Fruit fly (Drosophila melanogaster): ENCODE results near the gene CG33648.

CG33648 gene

dm6 chr2L:14519251-14519650 is 4.9 kb upstream of the CG33648 start (continued):
- TF ChIP-seq CG9727 (GFP tag; optimal IDR thresholded peaks at IDR 0.05), result peak; percentile 77
- peak; percentile 88 for TF ChIP-seq sens (GFP tag)
- TF ChIP-seq CG17612 (GFP tag; IDR thresholded peaks at IDR 0.05), result no peak
- peak; percentile 11 for TF ChIP-seq fd3F (GFP tag; optimal IDR thresholded peaks at IDR 0.05)
- peak; percentile 41 for TF ChIP-seq CG15269 (tag; optimal IDR thresholded peaks at IDR 0.05)
- TF ChIP-seq gem (tag; optimal IDR thresholded peaks at IDR 0.05), result peak; percentile 79
- TF ChIP-seq dysf (GFP tag; IDR thresholded peaks at IDR 0.05), result peak; percentile 46; the same call in 1 of the 3 replicates
- TF ChIP-seq CG11723 (GFP tag; optimal IDR thresholded peaks at IDR 0.05), result peak; percentile 7
- peak in 1 of 2 experiments; percentile 7 for TF ChIP-seq Pdp1 (GFP tag; optimal IDR thresholded peaks at IDR 0.05)
- no peak for TF ChIP-seq CG6765 (GFP tag; optimal IDR thresholded peaks at IDR 0.05)
- peak; percentile 57 for TF ChIP-seq lbe (GFP tag; optimal IDR thresholded peaks at IDR 0.05)
- no peak for TF ChIP-seq br (optimal IDR thresholded peaks at IDR 0.05)
- TF ChIP-seq sc (optimal IDR thresholded peaks at IDR 0.05), result no peak
- peak; percentile 57 for TF ChIP-seq sc (GFP tag; optimal IDR thresholded peaks at IDR 0.05)
- no peak for TF ChIP-seq CG15011 (GFP tag; optimal IDR thresholded peaks at IDR 0.05)
- peak; percentile 63 for TF ChIP-seq az2 (GFP tag; optimal IDR thresholded peaks at IDR 0.05)
- TF ChIP-seq CG10462 (GFP tag; optimal IDR thresholded peaks at IDR 0.05), result peak; percentile 10
- TF ChIP-seq ttk (GFP tag; IDR thresholded peaks at IDR 0.05), result peak; percentile 60
- TF ChIP-seq sisA (GFP tag; IDR thresholded peaks at IDR 0.05), result peak; percentile 20; the same call in 1 of the 2 replicates
- 0 out of 3 replicates have a peak, but pooled peaks have one; percentile 4 for TF ChIP-seq so (GFP tag; IDR thresholded peaks at IDR 0.05)
- TF ChIP-seq pan (optimal IDR thresholded peaks at IDR 0.05), result peak in 1 of 2 experiments; percentile 22
- no peak for TF ChIP-seq pan (GFP tag; optimal IDR thresholded peaks at IDR 0.05 in 1 of 2, IDR thresholded peaks at IDR 0.05 in 1 of 2)
- peak; percentile 85 for TF ChIP-seq zfh1 (GFP tag; IDR thresholded peaks at IDR 0.05)
- TF ChIP-seq D (optimal IDR thresholded peaks at IDR 0.05), result no peak
- TF ChIP-seq D (GFP tag; optimal IDR thresholded peaks at IDR 0.05), result peak; percentile 40
- TF ChIP-seq lola (GFP tag; optimal IDR thresholded peaks at IDR 0.05), result peak in 1 of 3 experiments; percentile 72
- no peak for TF ChIP-seq Drgx (GFP tag; IDR thresholded peaks at IDR 0.05)
- TF ChIP-seq zen (tag; optimal IDR thresholded peaks at IDR 0.05), result peak; percentile 34
- peak; percentile 18 for TF ChIP-seq kay (GFP tag; optimal IDR thresholded peaks at IDR 0.05)
- peak; percentile 75; the same call in 1 of the 2 replicates for TF ChIP-seq sim (GFP tag; IDR thresholded peaks at IDR 0.05)
- TF ChIP-seq esg (GFP tag; conservative IDR thresholded peaks at IDR 0.05), result peak; percentile 46; the same call in 1 of the 2 replicates
- peak; percentile 42; the same call in 1 of the 3 replicates for TF ChIP-seq CG17361 (GFP tag; IDR thresholded peaks at IDR 0.05)
- TF ChIP-seq Scr (GFP tag; IDR thresholded peaks at IDR 0.05; ENCODE audit: partially characterized antibody), result no peak
- TF ChIP-seq CG12391 (tag; optimal IDR thresholded peaks at IDR 0.05), result peak; percentile 74
- TF ChIP-seq repo (GFP tag; optimal IDR thresholded peaks at IDR 0.05), result no peak
- TF ChIP-seq Hsf (GFP tag; optimal IDR thresholded peaks at IDR 0.05), result peak; percentile 45
- no peak for TF ChIP-seq CG17802 (tag; optimal IDR thresholded peaks at IDR 0.05)
- peak; percentile 5 for TF ChIP-seq pnt (GFP tag; optimal IDR thresholded peaks at IDR 0.05)
- TF ChIP-seq lilli (GFP tag; optimal IDR thresholded peaks at IDR 0.05), result peak; percentile 52
- no peak for TF ChIP-seq Taf1 (GFP tag; IDR thresholded peaks at IDR 0.05)
- no peak for TF ChIP-seq CG15479 (GFP tag; optimal IDR thresholded peaks at IDR 0.05)
- peak; percentile 59 for TF ChIP-seq CG4424 (GFP tag; optimal IDR thresholded peaks at IDR 0.05)
- TF ChIP-seq Blimp-1 (GFP tag; optimal IDR thresholded peaks at IDR 0.05), result peak; percentile 54
- peak; percentile 47 for TF ChIP-seq tin (GFP tag; optimal IDR thresholded peaks at IDR 0.05)
- no peak for TF ChIP-seq CrebB (tag; optimal IDR thresholded peaks at IDR 0.05)
- 0 out of 2 replicates have a peak, but pooled peaks have one; percentile 37 for TF ChIP-seq CG4404 (GFP tag; IDR thresholded peaks at IDR 0.05)
- no peak for TF ChIP-seq CG8478 (optimal IDR thresholded peaks at IDR 0.05)
- TF ChIP-seq CG5180 (GFP tag; optimal IDR thresholded peaks at IDR 0.05), result no peak
- TF ChIP-seq tna (GFP tag; IDR thresholded peaks at IDR 0.05; ENCODE audit: partially characterized antibody), result no peak
- TF ChIP-seq eve (GFP tag; optimal IDR thresholded peaks at IDR 0.05), result peak in 1 of 2 experiments; percentile 38
- peak; percentile 86 for TF ChIP-seq vvl (GFP tag; IDR thresholded peaks at IDR 0.05)
- TF ChIP-seq ind (GFP tag; optimal IDR thresholded peaks at IDR 0.05), result peak; percentile 23

Measured in whole organism, embryonic.